Worm (Caenorhabditis elegans) whole organism, late embryonic: ENCODE measurements around the gene T05A8.11.

Experiments
- ama-1 ChIP-seq: fragments of 150-350 bp; optimal IDR thresholded peaks from 2 replicates; lab custom pipeline; 2014
- ceh-19 ChIP-seq: fragments of 200-800 bp; sonication (Bioruptor generic); optimal IDR thresholded peaks from 2 replicates; lab custom pipeline; 2018; ENCODE audit warnings: mild to moderate bottlenecking, missing genetic modification characterization, missing compliant biosample characterization
- ceh-31 ChIP-seq: sonication (generic microtip); optimal IDR thresholded peaks from 2 replicates; lab custom pipeline; 2016; ENCODE audit warnings: missing genetic modification characterization, missing compliant biosample characterization
- ceh-45 ChIP-seq: fragments of 200-800 bp; sonication (Bioruptor generic); IDR thresholded peaks from 2 replicates; pipeline ENCODE4 v1.3.6; 2022; ENCODE audit warnings: missing genetic modification reagents, missing genetic modification characterization, missing compliant biosample characterization
- dmd-4 ChIP-seq: sonication (generic microtip); optimal IDR thresholded peaks from 2 replicates; lab custom pipeline; 2016; ENCODE audit warnings: borderline replicate concordance, missing genetic modification characterization, missing compliant biosample characterization
- fkh-10 ChIP-seq: fragments of 150-350 bp; optimal IDR thresholded peaks from 2 replicates; lab custom pipeline; 2014; ENCODE audit warnings: missing biosample characterization, missing genetic modification reagents, missing genetic modification characterization
- hlh-6 ChIP-seq: sonication (generic microtip); optimal IDR thresholded peaks from 2 replicates; lab custom pipeline; 2016; ENCODE audit warnings: missing genotype, missing genetic modification characterization, missing compliant biosample characterization
- hlh-8 ChIP-seq: sonication (generic microtip); optimal IDR thresholded peaks from 2 replicates; lab custom pipeline; 2016; ENCODE audit warnings: missing genotype, missing genetic modification characterization, missing compliant biosample characterization
- nfya-1 ChIP-seq: sonication (generic microtip); optimal IDR thresholded peaks from 2 replicates; lab custom pipeline; 2017; ENCODE audit warnings: missing genetic modification characterization, mild to moderate bottlenecking, missing compliant biosample characterization, antibody characterized with exemption, moderate library complexity
- nhr-11 ChIP-seq: fragments of 150-350 bp; optimal IDR thresholded peaks from 2 replicates; lab custom pipeline; 2014; ENCODE audit warnings: missing biosample characterization, missing genetic modification characterization
- pha-4 ChIP-seq: fragments of 150-350 bp; optimal IDR thresholded peaks from 2 replicates; lab custom pipeline; 2018; ENCODE audit warnings: missing biosample characterization, missing genetic modification reagents, missing genetic modification characterization
- pqm-1 ChIP-seq: sonication (generic microtip); optimal IDR thresholded peaks from 2 replicates; lab custom pipeline; 2016; ENCODE audit warnings: missing genetic modification characterization, missing compliant biosample characterization
- rnt-1 ChIP-seq: sonication (generic microtip); optimal IDR thresholded peaks from 2 replicates; lab custom pipeline; 2016; ENCODE audit warnings: missing genetic modification characterization, missing compliant biosample characterization
- tbx-2 ChIP-seq: sonication (generic microtip); optimal IDR thresholded peaks from 2 replicates; lab custom pipeline; 2016; ENCODE audit warnings: missing genetic modification characterization, missing compliant biosample characterization

ce11 chrII:2710919-2711318, 14.5 kb downstream of the T05A8.11 start, which contains the start of gene T05A8.2:
- TF ChIP-seq ceh-45 (GFP tag; lab: Robert Waterston, UW) (no peak), dmd-4 (tag; lab: Kevin White, UChicago) (no peak), hlh-8 (tag; lab: Kevin White, UChicago) (no peak), pqm-1 (tag; lab: Kevin White, UChicago) (no peak), ceh-31 (tag; lab: Kevin White, UChicago) (no peak), hlh-6 (tag; lab: Kevin White, UChicago) (no peak), ama-1 (lab: Kevin White, UChicago) (no peak), pha-4 (tag; lab: Kevin White, UChicago) (no peak), tbx-2 (tag; lab: Kevin White, UChicago) (no peak), nhr-11 (tag; lab: Kevin White, UChicago) (no peak), fkh-10 (GFP tag; lab: Kevin White, UChicago) (no peak), rnt-1 (no peak), nfya-1 (tag; lab: Kevin White, UChicago) (no peak), ceh-19 (GFP tag; lab: Kevin White, UChicago) (no peak)
